Worm (Caenorhabditis elegans) whole organism, L4 larva: ENCODE results near the gene srd-12.

Experiments used
- F10B5.3 ChIP-seq: sonication (generic microtip); optimal IDR thresholded peaks from 2 replicates; lab custom pipeline; 2016; ENCODE audit warnings: mild to moderate bottlenecking, missing genetic modification characterization, missing compliant biosample characterization
- F37D6.2 ChIP-seq: sonication (generic microtip); optimal IDR thresholded peaks from 2 replicates; lab custom pipeline; 2016; ENCODE audit warnings: mild to moderate bottlenecking, missing genetic modification characterization, missing compliant biosample characterization
- F44E2.7 ChIP-seq: fragments of 200-800 bp; sonication (Bioruptor generic); IDR thresholded peaks from 2 replicates; pipeline ENCODE4 v2.1.2; 2022; ENCODE audit warnings: missing genetic modification characterization, missing compliant biosample characterization
- Y75B8A.6 ChIP-seq: fragments of 200-800 bp; sonication (Bioruptor generic); IDR thresholded peaks from 2 replicates; pipeline ENCODE4 v1.3.6; 2022; ENCODE audit warnings: missing genetic modification reagents, missing genetic modification characterization, missing compliant biosample characterization
- ZK337.2 ChIP-seq: fragments of 200-800 bp; sonication (Bioruptor generic); IDR thresholded peaks from 2 replicates; pipeline ENCODE4 v1.3.6; 2022; ENCODE audit warnings: missing genetic modification reagents, missing genetic modification characterization, missing compliant biosample characterization
- ama-1 ChIP-seq: fragments of 150-350 bp; optimal IDR thresholded peaks from 2 replicates; lab custom pipeline; 2014; ENCODE audit warnings: inconsistent platforms, mixed read lengths
- attf-4 ChIP-seq: sonication (generic microtip); optimal IDR thresholded peaks from 3 replicates; lab custom pipeline; 2017; ENCODE audit warnings: missing biosample characterization, missing genetic modification characterization
- ceh-32 ChIP-seq: sonication (generic microtip); optimal IDR thresholded peaks from 2 replicates; lab custom pipeline; 2016; ENCODE audit warnings: mild to moderate bottlenecking, missing genetic modification characterization, missing compliant biosample characterization; ENCODE audit not compliant: poor library complexity
- ceh-82 ChIP-seq: sonication (generic microtip); optimal IDR thresholded peaks from 2 replicates; lab custom pipeline; 2017; ENCODE audit warnings: missing biosample characterization, missing genetic modification characterization
- daf-16 ChIP-seq, 3 experiments: sonication (generic microtip); optimal IDR thresholded peaks; 2 replicates each; lab custom pipeline; 2016 to 2017; ENCODE audit warnings: missing genetic modification characterization in 3 of 3, missing genetic modification reagents in 3 of 3, mild to moderate bottlenecking in 2 of 3, missing compliant biosample characterization in 2 of 3, missing biosample characterization in 1 of 3, moderate library complexity in 1 of 3
- dmd-6 ChIP-seq: fragments of 200-800 bp; sonication (Bioruptor generic); IDR thresholded peaks from 2 replicates; pipeline ENCODE4 v1.3.6; 2022; ENCODE audit warnings: missing genetic modification reagents, missing genetic modification characterization, missing compliant biosample characterization
- dmd-9 ChIP-seq: fragments of 200-800 bp; sonication (Bioruptor generic); IDR thresholded peaks from 2 replicates; pipeline ENCODE4 v1.3.6; 2022; ENCODE audit warnings: missing genetic modification reagents, missing genetic modification characterization, missing compliant biosample characterization
- dve-1 ChIP-seq: sonication (generic microtip); optimal IDR thresholded peaks from 2 replicates; lab custom pipeline; 2017; ENCODE audit warnings: antibody characterized with exemption, mild to moderate bottlenecking, missing genetic modification characterization, missing compliant biosample characterization; ENCODE audit not compliant: insufficient read depth
- fos-1 ChIP-seq: fragments of 150-350 bp; optimal IDR thresholded peaks from 2 replicates; lab custom pipeline; 2014; ENCODE audit warnings: missing biosample characterization, missing genetic modification characterization
- hif-1 ChIP-seq, 2 experiments: sonication (generic microtip); optimal IDR thresholded peaks; 2 replicates each; lab custom pipeline; 2016 to 2017; ENCODE audit warnings: missing compliant biosample characterization in 2 of 2, missing genetic modification characterization in 2 of 2, missing genetic modification reagents in 2 of 2, missing genotype in 2 of 2, mild to moderate bottlenecking in 1 of 2
- hlh-11 ChIP-seq: fragments of 200-800 bp; sonication (Bioruptor generic); optimal IDR thresholded peaks from 2 replicates; lab custom pipeline; 2018; ENCODE audit warnings: mild to moderate bottlenecking, missing genetic modification characterization, missing compliant biosample characterization
- jun-1 ChIP-seq: fragments of 150-350 bp; optimal IDR thresholded peaks from 2 replicates; lab custom pipeline; 2014; ENCODE audit warnings: missing biosample characterization, missing genetic modification reagents, missing genetic modification characterization
- lin-1 ChIP-seq: fragments of 200-800 bp; sonication (Bioruptor generic); IDR thresholded peaks from 2 replicates; pipeline ENCODE4 v1.3.6; 2022; ENCODE audit warnings: missing genetic modification reagents, missing genetic modification characterization, missing compliant biosample characterization
- lin-39 ChIP-seq: fragments of 150-350 bp; optimal IDR thresholded peaks from 2 replicates; lab custom pipeline; 2014; ENCODE audit warnings: missing biosample characterization, missing genetic modification reagents, missing genetic modification characterization
- madf-5 ChIP-seq, 2 experiments: fragments of 200-800 bp; sonication (Bioruptor generic); IDR thresholded peaks; 2 replicates each; pipeline ENCODE4 v1.3.6; 2022; ENCODE audit warnings: missing compliant biosample characterization in 2 of 2, missing genetic modification characterization in 2 of 2
- madf-9 ChIP-seq: fragments of 200-800 bp; sonication (Bioruptor generic); conservative IDR thresholded peaks from 2 replicates; pipeline ENCODE4 v1.3.6; 2022; ENCODE audit warnings: missing genetic modification reagents, missing genetic modification characterization, missing compliant biosample characterization
- mdl-1 ChIP-seq, 2 experiments: fragments of 150-350 bp in 1 of 2; sonication (generic microtip) in 1 of 2; optimal IDR thresholded peaks; 2 replicates each; lab custom pipeline; 2014 to 2017; ENCODE audit warnings: missing biosample characterization in 2 of 2, missing genetic modification characterization in 2 of 2
- mdt-29 ChIP-seq: fragments of 200-800 bp; sonication (Bioruptor generic); IDR thresholded peaks from 2 replicates; pipeline ENCODE4 v1.3.6; 2022; ENCODE audit warnings: missing genetic modification reagents, missing genetic modification characterization, missing compliant biosample characterization
- mxl-2 ChIP-seq: fragments of 200-800 bp; sonication (Bioruptor generic); conservative IDR thresholded peaks from 2 replicates; pipeline ENCODE4 v1.3.6; 2022; ENCODE audit warnings: missing genetic modification reagents, missing genetic modification characterization, missing compliant biosample characterization
- mxl-3 ChIP-seq: fragments of 200-800 bp; sonication (Bioruptor generic); optimal IDR thresholded peaks from 2 replicates; lab custom pipeline; 2018; ENCODE audit warnings: mild to moderate bottlenecking, missing genetic modification characterization, missing compliant biosample characterization
- nhr-10 ChIP-seq: fragments of 150-350 bp; optimal IDR thresholded peaks from 2 replicates; lab custom pipeline; 2014; ENCODE audit warnings: missing biosample characterization, missing genetic modification characterization
- nhr-102 ChIP-seq: sonication (generic microtip); optimal IDR thresholded peaks from 2 replicates; lab custom pipeline; 2016; ENCODE audit warnings: mild to moderate bottlenecking, missing genetic modification characterization, moderate library complexity, missing compliant biosample characterization
- nhr-28 ChIP-seq: fragments of 150-350 bp; optimal IDR thresholded peaks from 2 replicates; lab custom pipeline; 2014; ENCODE audit warnings: missing biosample characterization, missing genetic modification characterization
- nhr-48 ChIP-seq: sonication (generic microtip); optimal IDR thresholded peaks from 2 replicates; lab custom pipeline; 2016; ENCODE audit warnings: mild to moderate bottlenecking, missing genetic modification characterization, missing compliant biosample characterization
- nhr-76 ChIP-seq: fragments of 150-350 bp; optimal IDR thresholded peaks from 2 replicates; lab custom pipeline; 2014; ENCODE audit warnings: missing biosample characterization, missing genetic modification characterization
- nhr-77 ChIP-seq: fragments of 150-350 bp; optimal IDR thresholded peaks from 2 replicates; lab custom pipeline; 2014; ENCODE audit warnings: missing biosample characterization, missing genetic modification characterization
- pha-4 ChIP-seq, 2 experiments: fragments of 150-350 bp in 1 of 2; fragments of 200-800 bp in 1 of 2; sonication (Bioruptor generic) in 1 of 2; IDR thresholded peaks in 1 of 2; optimal IDR thresholded peaks in 1 of 2; 2 replicates each; pipeline versions ENCODE4 v1.3.6 to Lab custom; 2014 to 2022; ENCODE audit warnings: missing genetic modification characterization in 2 of 2, missing genetic modification reagents in 2 of 2, missing biosample characterization in 1 of 2, missing compliant biosample characterization in 1 of 2
- pqm-1 ChIP-seq: sonication (generic microtip); optimal IDR thresholded peaks from 2 replicates; lab custom pipeline; 2017; ENCODE audit warnings: missing biosample characterization, missing genetic modification characterization
- rbr-2 ChIP-seq: sonication (generic microtip); optimal IDR thresholded peaks from 2 replicates; lab custom pipeline; 2016; ENCODE audit warnings: missing genotype, missing genetic modification characterization, missing compliant biosample characterization
- saeg-2 ChIP-seq: fragments of 200-800 bp; sonication (Bioruptor generic); IDR thresholded peaks from 2 replicates; pipeline ENCODE4 v1.3.6; 2022; ENCODE audit warnings: missing genetic modification reagents, missing genetic modification characterization, missing compliant biosample characterization
- spr-1 ChIP-seq: sonication (generic microtip); optimal IDR thresholded peaks from 2 replicates; lab custom pipeline; 2016; ENCODE audit warnings: mild to moderate bottlenecking, missing genetic modification characterization, missing compliant biosample characterization
- spr-3 ChIP-seq: fragments of 200-800 bp; sonication (Bioruptor generic); optimal IDR thresholded peaks from 2 replicates; lab custom pipeline; 2018; ENCODE audit warnings: mild to moderate bottlenecking, missing genetic modification characterization, missing compliant biosample characterization
- tra-1 ChIP-seq: fragments of 200-800 bp; sonication (Bioruptor generic); IDR thresholded peaks from 2 replicates; pipeline ENCODE4 v1.3.6; 2022; ENCODE audit warnings: missing genetic modification reagents, missing genetic modification characterization, missing compliant biosample characterization
- unc-39 ChIP-seq: sonication (generic microtip); optimal IDR thresholded peaks from 2 replicates; lab custom pipeline; 2017; ENCODE audit warnings: missing biosample characterization, missing genetic modification characterization
- unc-62 ChIP-seq, 3 experiments: fragments of 150-350 bp in 1 of 3; sonication (generic microtip); optimal IDR thresholded peaks in 2 of 3; peaks in 1 of 3; 1 replicate in 1 of 3; 2 replicates in 2 of 3; lab custom pipeline; 2014 to 2017; ENCODE audit warnings: missing biosample characterization in 3 of 3, missing genetic modification characterization in 3 of 3, missing genetic modification reagents in 3 of 3, missing genotype in 1 of 3
- vab-7 ChIP-seq: fragments of 200-800 bp; sonication (Bioruptor generic); IDR thresholded peaks from 2 replicates; pipeline ENCODE4 v1.3.6; 2022; ENCODE audit warnings: missing genetic modification reagents, missing genetic modification characterization, missing compliant biosample characterization
- zag-1 ChIP-seq: fragments of 150-350 bp; optimal IDR thresholded peaks from 2 replicates; lab custom pipeline; 2014; ENCODE audit warnings: missing biosample characterization, missing genetic modification characterization
- zfp-2 ChIP-seq: sonication (generic microtip); optimal IDR thresholded peaks from 2 replicates; lab custom pipeline; 2016; ENCODE audit warnings: mild to moderate bottlenecking, missing genetic modification characterization, missing compliant biosample characterization

The srd-12 gene

DNA sequence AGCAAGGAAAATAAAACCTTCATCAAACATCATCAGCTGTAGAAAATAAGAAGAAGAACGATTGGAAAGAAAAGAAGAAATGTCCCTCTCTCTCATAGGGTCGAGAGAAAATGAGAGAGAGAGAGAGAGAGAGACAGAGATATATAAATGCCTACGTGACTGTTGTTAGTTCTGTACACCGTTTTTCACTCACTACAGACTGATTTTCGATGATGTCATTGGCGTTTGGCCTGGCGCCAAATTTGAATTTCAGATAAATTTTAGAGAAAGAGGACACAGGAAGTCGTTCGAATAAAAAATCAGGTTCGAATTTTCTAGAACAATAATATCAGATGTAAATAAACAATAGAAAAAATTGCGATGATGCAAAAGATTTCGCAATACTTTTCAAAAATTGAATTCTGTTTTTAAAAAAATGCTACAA is 25.9 kb upstream of the srd-12 start (continued):
- TF ChIP-seq pha-4 (GFP tag; IDR thresholded peaks at IDR 0.05; lab: Robert Waterston, UW) (peak; percentile 63; the same call in 1 of the 2 replicates), pha-4 (tag; optimal IDR thresholded peaks at IDR 0.05; lab: Kevin White, UChicago) (no peak), vab-7 (GFP tag; lab: Robert Waterston, UW) (no peak), nhr-102 (tag; lab: Kevin White, UChicago) (peak; percentile 4), dve-1 (tag; lab: Kevin White, UChicago) (peak; percentile 81), F44E2.7 (GFP tag; lab: Robert Waterston, UW) (no peak), nhr-28 (tag; lab: Kevin White, UChicago) (peak; percentile 99), hlh-11 (peak; percentile 87), F10B5.3 (tag; lab: Kevin White, UChicago) (no peak), madf-5 (GFP tag; IDR thresholded peaks at IDR 0.05; lab: Robert Waterston, UW) (no peak), madf-9 (GFP tag; lab: Robert Waterston, UW) (no peak; the same call in 1 of the 2 replicates), zag-1 (no peak), mdt-29 (GFP tag; lab: Robert Waterston, UW) (peak; percentile 22; the same call in 1 of the 2 replicates), spr-1 (peak; percentile 38), rbr-2 (tag; lab: Kevin White, UChicago) (peak; percentile 29), jun-1 (tag; lab: Kevin White, UChicago) (no peak), mxl-2 (GFP tag; lab: Robert Waterston, UW) (0 out of 2 replicates have a peak, but pooled peaks have one; percentile 20), unc-39 (no peak), Y75B8A.6 (GFP tag; lab: Robert Waterston, UW) (peak; percentile 43; the same call in 1 of the 2 replicates), saeg-2 (GFP tag; lab: Robert Waterston, UW) (no peak), nhr-77 (tag; lab: Kevin White, UChicago) (peak; percentile 72), nhr-10 (tag; lab: Kevin White, UChicago) (peak; percentile 71), lin-39 (no peak), spr-3 (GFP tag; lab: Kevin White, UChicago) (no peak)
- TF ChIP-seq, all 104 proteins: peak for 32

DNA sequence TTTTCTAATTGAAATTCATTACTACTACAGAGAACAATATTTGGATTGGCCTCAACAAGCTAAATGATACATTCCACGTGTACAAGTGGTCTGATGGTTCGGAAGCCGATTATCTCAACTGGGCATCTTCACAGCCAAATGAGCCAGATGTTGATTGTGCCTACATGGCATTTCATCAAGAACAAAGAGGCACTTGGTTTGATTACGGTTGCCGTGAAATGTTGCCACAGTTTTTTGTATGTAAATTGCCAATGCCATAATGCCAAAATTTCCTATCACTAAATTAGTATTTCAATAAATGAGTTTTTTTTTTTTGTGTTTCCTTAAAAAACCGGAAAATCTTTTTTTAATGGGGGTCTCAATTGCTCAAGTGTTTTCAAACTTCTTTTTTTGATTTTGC is 24.6 kb upstream of the srd-12 start:
- TF ChIP-seq unc-62 (GFP tag; optimal IDR thresholded peaks at IDR 0.05 in 1 of 2; lab: Kevin White, UChicago) (peak in 1 of 2 experiments; percentile 95), unc-62 (tag; optimal IDR thresholded peaks at IDR 0.05; lab: Kevin White, UChicago) (no peak), ceh-82 (tag; lab: Kevin White, UChicago) (no peak)

DNA sequence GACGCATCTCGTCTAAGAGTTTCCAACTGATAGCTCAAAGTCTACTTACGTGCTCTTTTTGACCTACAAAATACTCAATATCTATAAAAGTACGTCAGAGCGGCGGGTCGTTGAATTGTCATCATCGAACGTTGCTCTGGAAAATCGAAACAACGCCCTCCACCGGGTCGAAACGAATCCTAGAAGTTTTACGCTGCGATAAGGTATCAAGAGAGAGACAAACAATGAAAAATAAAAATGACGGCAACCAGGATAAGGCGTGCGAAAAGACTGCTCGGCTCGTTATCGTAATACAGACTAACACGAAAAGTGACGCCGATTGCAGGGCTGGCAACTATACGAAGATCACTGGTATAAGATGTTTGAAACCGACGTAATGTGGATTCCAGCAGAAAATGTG is 24.1 kb upstream of the srd-12 start:
- TF ChIP-seq nhr-48 (tag; lab: Kevin White, UChicago) (peak; percentile 51), dve-1 (tag; lab: Kevin White, UChicago) (peak; percentile 68), nhr-76 (no peak), F37D6.2 (tag; lab: Kevin White, UChicago) (no peak), ama-1 (lab: Kevin White, UChicago) (no peak), attf-4 (tag; lab: Kevin White, UChicago) (no peak), dmd-6 (GFP tag; lab: Robert Waterston, UW) (peak; percentile 94), hlh-11 (peak; percentile 78), fos-1 (tag; lab: Kevin White, UChicago) (no peak), ceh-32 (tag; lab: Kevin White, UChicago) (no peak), nhr-102 (tag; lab: Kevin White, UChicago) (peak; percentile 9), dmd-9 (GFP tag; lab: Robert Waterston, UW) (no peak), daf-16 (GFP tag; optimal IDR thresholded peaks at IDR 0.05; lab: Kevin White, UChicago) (no peak), daf-16 (tag; optimal IDR thresholded peaks at IDR 0.05; lab: Kevin White, UChicago) (peak; percentile 67), ZK337.2 (no peak), saeg-2 (GFP tag; lab: Robert Waterston, UW) (no peak), pha-4 (GFP tag; IDR thresholded peaks at IDR 0.05; lab: Robert Waterston, UW) (peak; percentile 12; the same call in 1 of the 2 replicates), pha-4 (tag; optimal IDR thresholded peaks at IDR 0.05; lab: Kevin White, UChicago) (no peak), mdl-1 (tag; optimal IDR thresholded peaks at IDR 0.05; lab: Kevin White, UChicago) (no peak), lin-1 (0 out of 2 replicates have a peak, but pooled peaks have one; percentile 39), madf-9 (GFP tag; lab: Robert Waterston, UW) (no peak), hif-1 (tag; optimal IDR thresholded peaks at IDR 0.05; lab: Kevin White, UChicago) (peak in 1 of 2 experiments; percentile 34), pqm-1 (peak; percentile 55), tra-1 (GFP tag; lab: Robert Waterston, UW) (no peak), zfp-2 (tag; lab: Kevin White, UChicago) (no peak), nhr-28 (tag; lab: Kevin White, UChicago) (peak; percentile 11), jun-1 (tag; lab: Kevin White, UChicago) (no peak), mxl-3 (GFP tag; lab: Kevin White, UChicago) (peak; percentile 19), nhr-77 (tag; lab: Kevin White, UChicago) (peak; percentile 33)
- TF ChIP-seq, all 104 proteins: peak for 13
